Worm (Caenorhabditis elegans): ENCODE results near the gene ggtb-1.
A peak's percentile ranks its signal among the peaks of the same experiment; 100 is the strongest.

Gene ggtb-1

DNA sequence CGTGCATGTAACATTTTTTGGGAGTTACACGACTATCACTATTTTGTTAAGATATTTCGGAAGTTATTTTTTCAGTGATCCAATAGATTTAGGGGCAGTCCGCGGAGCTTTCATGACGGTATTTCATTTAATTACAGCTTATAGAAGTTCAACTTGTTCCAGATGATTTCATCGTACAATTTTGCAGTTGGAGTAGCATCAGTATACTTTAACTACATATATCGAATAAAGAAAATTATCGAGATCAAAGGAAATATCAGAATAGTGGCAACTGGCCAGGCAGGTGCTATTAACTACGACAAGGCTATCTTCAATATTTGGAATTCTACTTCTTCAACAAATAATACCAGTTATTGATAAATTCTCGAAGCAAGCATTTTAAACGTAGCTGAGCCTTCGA, 44.9 kb downstream of the ggtb-1 start (continued):
- no peak for TF ChIP-seq attf-4 (tag; optimal IDR thresholded peaks at IDR 0.05)
- TF ChIP-seq php-3 (GFP tag; IDR thresholded peaks at IDR 0.05) = 0 out of 2 replicates have a peak, but pooled peaks have one; percentile 28
- TF ChIP-seq tra-1 (GFP tag; IDR thresholded peaks at IDR 0.05) = no peak
- no peak for TF ChIP-seq lin-13 (GFP tag; optimal IDR thresholded peaks at IDR 0.05)
- TF ChIP-seq lim-7 (GFP tag; IDR thresholded peaks at IDR 0.05) = no peak
- no peak for TF ChIP-seq unc-62 (GFP tag; optimal IDR thresholded peaks at IDR 0.05 in 1 of 2)
- no peak for TF ChIP-seq unc-62 (tag; optimal IDR thresholded peaks at IDR 0.05)
- no peak for TF ChIP-seq madf-9 (GFP tag; conservative IDR thresholded peaks at IDR 0.05)
- no peak for TF ChIP-seq ctbp-1 (GFP tag; IDR thresholded peaks at IDR 0.05)
- peak; percentile 39; the same call in 1 of the 2 replicates for TF ChIP-seq Y48G9A.11 (GFP tag; IDR thresholded peaks at IDR 0.05)
- 0 out of 2 replicates have a peak, but pooled peaks have one; percentile 40 for TF ChIP-seq daf-19 (GFP tag; conservative IDR thresholded peaks at IDR 0.05)
- TF ChIP-seq F44E2.7 (GFP tag; IDR thresholded peaks at IDR 0.05) = no peak
- TF ChIP-seq egl-27 (tag; optimal IDR thresholded peaks at IDR 0.05) = no peak
- TF ChIP-seq daf-8 (GFP tag; IDR thresholded peaks at IDR 0.05) = no peak
- TF ChIP-seq ceh-82 (tag; optimal IDR thresholded peaks at IDR 0.05) = no peak

DNA sequence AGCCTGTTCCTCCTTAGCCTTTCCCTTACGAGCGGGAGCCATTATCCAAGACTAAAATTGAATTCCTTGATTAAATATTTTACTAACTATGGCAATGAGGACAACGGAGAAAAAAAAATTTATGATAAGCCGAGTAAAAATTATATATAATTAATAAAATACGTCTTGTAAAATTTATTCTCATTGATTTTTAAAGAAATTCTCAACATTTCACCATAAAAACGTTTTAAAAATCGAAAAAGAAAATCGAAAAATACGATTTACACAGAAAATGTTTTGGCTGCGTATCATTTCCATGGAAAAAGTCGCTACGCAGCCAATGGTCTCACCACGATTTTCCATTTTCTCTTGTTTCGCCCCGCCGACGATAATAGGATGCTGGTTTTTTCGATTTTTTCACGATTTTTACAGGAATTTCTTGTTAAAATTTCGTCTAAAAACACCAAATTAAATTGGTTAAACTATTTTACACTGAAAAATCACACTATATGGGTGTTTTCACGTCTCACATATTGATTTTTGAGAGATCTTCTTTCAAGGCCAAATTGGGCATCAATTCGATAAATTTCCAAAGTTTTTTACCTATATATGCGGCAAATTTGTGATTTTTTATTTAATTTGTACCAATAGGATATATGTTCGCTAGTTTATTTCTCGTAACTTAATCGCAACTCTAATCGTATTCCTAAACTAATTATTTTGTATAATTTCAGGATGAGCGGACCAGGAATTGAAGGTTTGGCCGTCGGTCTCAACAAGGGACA, 46.2 kb downstream of the ggtb-1 start, which contains the start of the genes rps-14 and rpl-36:
TSS of gene rps-14 (minus strand) at position 51 of the 764 bp plus-strand sequence.
TSS of gene rpl-36 (plus strand) at position 714 of the 764 bp plus-strand sequence.
- TF ChIP-seq madf-9 (GFP tag; conservative IDR thresholded peaks at IDR 0.05) (no peak), pqm-1 (tag; optimal IDR thresholded peaks at IDR 0.05) (no peak), snpc-1.2 (GFP tag; IDR thresholded peaks at IDR 0.05) (0 out of 2 replicates have a peak, but pooled peaks have one; percentile 9), F37D6.2 (tag; optimal IDR thresholded peaks at IDR 0.05) (peak; percentile 57), spr-1 (tag; optimal IDR thresholded peaks at IDR 0.05) (peak; percentile 65), lsy-2 (tag; optimal IDR thresholded peaks at IDR 0.05) (peak; percentile 43 to 96), set-16 (GFP tag; IDR thresholded peaks at IDR 0.05) (no peak), ceh-82 (tag; optimal IDR thresholded peaks at IDR 0.05) (no peak), daf-8 (GFP tag; IDR thresholded peaks at IDR 0.05) (no peak), unc-39 (tag; optimal IDR thresholded peaks at IDR 0.05) (no peak), ZK337.2 (GFP tag; IDR thresholded peaks at IDR 0.05) (no peak), skn-1 (tag; optimal IDR thresholded peaks at IDR 0.05) (no peak), lin-29 (GFP tag; IDR thresholded peaks at IDR 0.05) (peak; percentile 12; the same call in 1 of the 2 replicates), mxl-2 (GFP tag; conservative IDR thresholded peaks at IDR 0.05) (no peak), daf-12 (tag; optimal IDR thresholded peaks at IDR 0.05) (no peak), Y48G9A.11 (GFP tag; IDR thresholded peaks at IDR 0.05) (no peak), cey-2 (tag; optimal IDR thresholded peaks at IDR 0.05; ENCODE audit: borderline replicate concordance, insufficient read depth) (no peak), ztf-7 (tag; optimal IDR thresholded peaks at IDR 0.05) (peak; percentile 75), nhr-77 (tag; optimal IDR thresholded peaks at IDR 0.05) (peak; percentile 94), T26A8.4 (GFP tag; IDR thresholded peaks at IDR 0.05) (peak; percentile 59; the same call in 1 of the 2 replicates), nhr-76 (tag; optimal IDR thresholded peaks at IDR 0.05) (no peak), tag-97 (GFP tag; IDR thresholded peaks at IDR 0.05) (no peak), egl-27 (tag; optimal IDR thresholded peaks at IDR 0.05) (no peak), lin-13 (GFP tag; optimal IDR thresholded peaks at IDR 0.05) (peak; percentile 60), ceh-28 (tag; optimal IDR thresholded peaks at IDR 0.05) (no peak), madf-5 (GFP tag; IDR thresholded peaks at IDR 0.05) (no peak), dmd-8 (GFP tag; IDR thresholded peaks at IDR 0.05) (no peak), mdl-1 (tag; optimal IDR thresholded peaks at IDR 0.05) (peak in 1 of 2 experiments; percentile 16), mdt-29 (GFP tag; IDR thresholded peaks at IDR 0.05) (no peak), unc-62 (GFP tag; optimal IDR thresholded peaks at IDR 0.05 in 1 of 2) (no peak), unc-62 (tag; optimal IDR thresholded peaks at IDR 0.05) (no peak), zfp-3 (GFP tag; conservative IDR thresholded peaks at IDR 0.05) (peak; percentile 84), nhr-42 (GFP tag; IDR thresholded peaks at IDR 0.05) (peak; percentile 53; the same call in 1 of the 2 replicates), lin-15B (tag; optimal IDR thresholded peaks at IDR 0.05) (peak; percentile 34), R02D3.7 (tag; optimal IDR thresholded peaks at IDR 0.05) (no peak), ceh-44 (GFP tag; IDR thresholded peaks at IDR 0.05) (no peak), ztf-11 (tag; optimal IDR thresholded peaks at IDR 0.05) (no peak), nhr-11 (tag; optimal IDR thresholded peaks at IDR 0.05) (peak; percentile 81), nhr-28 (tag; optimal IDR thresholded peaks at IDR 0.05) (peak; percentile 64), saeg-2 (GFP tag; IDR thresholded peaks at IDR 0.05) (no peak), dve-1 (tag; optimal IDR thresholded peaks at IDR 0.05; ENCODE audit: insufficient read depth) (peak; percentile 95)

Data from whole organism, L4 larva.